Fruit fly (Drosophila melanogaster): Measurements from ENCODE around the gene Nup58.

The Nup58 gene

DNA sequence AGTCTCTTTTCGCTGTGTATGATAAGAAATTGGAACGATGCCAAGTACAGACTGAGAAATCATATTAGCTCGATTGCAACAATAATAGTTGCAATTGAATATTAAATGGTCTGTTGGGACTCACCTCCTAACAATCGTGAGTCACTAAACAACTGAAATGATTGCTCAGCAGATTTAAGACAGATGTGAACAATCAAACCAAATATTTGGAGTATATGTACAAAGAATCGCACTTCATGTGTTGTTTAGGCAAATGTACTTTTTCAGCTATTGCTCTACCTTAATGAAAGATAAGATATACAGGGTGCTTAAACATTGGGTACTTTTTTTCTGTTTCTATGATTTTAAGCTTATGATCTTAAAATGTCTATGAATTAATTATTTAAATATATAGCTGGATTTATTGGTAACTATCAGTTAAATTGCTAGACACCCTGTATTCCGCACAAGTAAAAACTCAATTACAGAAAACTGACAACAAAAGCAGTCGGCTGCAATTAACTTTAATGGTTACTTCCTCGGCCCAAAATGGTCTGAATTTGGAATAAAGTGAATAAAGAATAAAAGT lies 3.2 kb upstream of the Nup58 start (continued):
- TF ChIP-seq CG6272 (GFP tag; IDR thresholded peaks at IDR 0.05) (no peak), CG8290 (GFP tag; optimal IDR thresholded peaks at IDR 0.05) (no peak), CG8290 (tag; optimal IDR thresholded peaks at IDR 0.05) (peak; percentile 24 to 51), Mad (GFP tag; optimal IDR thresholded peaks at IDR 0.05) (peak; percentile 34), Opbp (GFP tag; IDR thresholded peaks at IDR 0.05; ENCODE audit: partially characterized antibody) (no peak), Mes4 (GFP tag; optimal IDR thresholded peaks at IDR 0.05) (peak; percentile 19), CG30403 (GFP tag; optimal IDR thresholded peaks at IDR 0.05) (peak; percentile 80), jing (GFP tag; optimal IDR thresholded peaks at IDR 0.05) (peak; percentile 45), pros (GFP tag; optimal IDR thresholded peaks at IDR 0.05) (peak; percentile 5), ro (GFP tag; IDR thresholded peaks at IDR 0.05) (peak; percentile 44; the same call in 1 of the 2 replicates), wdn (GFP tag; IDR thresholded peaks at IDR 0.05) (peak; percentile 85), bowl (GFP tag; IDR thresholded peaks at IDR 0.05) (peak; percentile 63; the same call in 1 of the 2 replicates), Blimp-1 (GFP tag; optimal IDR thresholded peaks at IDR 0.05) (peak; percentile 91), TFAM (GFP tag; optimal IDR thresholded peaks at IDR 0.05) (no peak), CG32532 (GFP tag; IDR thresholded peaks at IDR 0.05) (peak; percentile 92), C15 (GFP tag; IDR thresholded peaks at IDR 0.05) (peak; percentile 82; the same call in 2 of the 3 replicates), CG4854 (GFP tag; optimal IDR thresholded peaks at IDR 0.05) (peak; percentile 74), fd3F (GFP tag; optimal IDR thresholded peaks at IDR 0.05) (peak; percentile 86), Deaf1 (tag; optimal IDR thresholded peaks at IDR 0.05) (peak; percentile 71), CG7987 (GFP tag; optimal IDR thresholded peaks at IDR 0.05) (peak; percentile 51), Mrtf (GFP tag; IDR thresholded peaks at IDR 0.05) (peak; percentile 65; the same call in 2 of the 3 replicates), Nf-YA (GFP tag; IDR thresholded peaks at IDR 0.05) (peak; percentile 73), CG6854 (GFP tag; optimal IDR thresholded peaks at IDR 0.05) (peak; percentile 85), lola (GFP tag; optimal IDR thresholded peaks at IDR 0.05) (peak in 1 of 3 experiments; percentile 71), CG18764 (GFP tag; optimal IDR thresholded peaks at IDR 0.05) (peak; percentile 56), sqz (GFP tag; optimal IDR thresholded peaks at IDR 0.05) (peak; percentile 83), Lim3 (GFP tag; IDR thresholded peaks at IDR 0.05) (0 out of 2 replicates have a peak, but pooled peaks have one; percentile 51), trem (tag; optimal IDR thresholded peaks at IDR 0.05) (peak; percentile 85), odd (GFP tag; optimal IDR thresholded peaks at IDR 0.05) (peak; percentile 87), CG8281 (tag; optimal IDR thresholded peaks at IDR 0.05) (peak; percentile 74), bigmax (GFP tag; optimal IDR thresholded peaks at IDR 0.05) (no peak), pho (GFP tag; optimal IDR thresholded peaks at IDR 0.05) (peak; percentile 51), Sox100B (GFP tag; optimal IDR thresholded peaks at IDR 0.05) (peak; percentile 88), CG7372 (GFP tag; IDR thresholded peaks at IDR 0.05) (peak; percentile 82), Bgb (GFP tag; IDR thresholded peaks at IDR 0.05; ENCODE audit: partially characterized antibody) (no peak), CG10431 (GFP tag; optimal IDR thresholded peaks at IDR 0.05) (peak; percentile 18), Myb (GFP tag; optimal IDR thresholded peaks at IDR 0.05) (peak; percentile 34), CG34224 (GFP tag; IDR thresholded peaks at IDR 0.05; ENCODE audit: partially characterized antibody) (no peak), cad (GFP tag; optimal IDR thresholded peaks at IDR 0.05) (no peak), CG9609 (GFP tag; optimal IDR thresholded peaks at IDR 0.05) (peak; percentile 18), Aef1 (GFP tag; IDR thresholded peaks at IDR 0.05) (peak; percentile 78), sob (GFP tag; IDR thresholded peaks at IDR 0.05) (peak; percentile 88), h (optimal IDR thresholded peaks at IDR 0.05) (no peak), CG14965 (GFP tag; optimal IDR thresholded peaks at IDR 0.05; ENCODE audit: borderline replicate concordance) (no peak), cato (GFP tag; optimal IDR thresholded peaks at IDR 0.05; ENCODE audit: borderline replicate concordance) (peak; percentile 27), gfzf (GFP tag; optimal IDR thresholded peaks at IDR 0.05) (no peak), CG14667 (GFP tag; IDR thresholded peaks at IDR 0.05) (peak; percentile 63; the same call in 1 of the 2 replicates), btn (GFP tag; optimal IDR thresholded peaks at IDR 0.05) (no peak), H15 (GFP tag; IDR thresholded peaks at IDR 0.05) (peak; percentile 84), HHEX (GFP tag; optimal IDR thresholded peaks at IDR 0.05) (peak; percentile 85), CG11696 (GFP tag; IDR thresholded peaks at IDR 0.05) (peak; percentile 90)
